Worm (Caenorhabditis elegans): ENCODE measurements around the gene srw-130.
"Not testable (repeated sequence)": the region's sequence is repeated elsewhere in the genome, so short reads cannot be mapped to it uniquely, and the experiment has no call there.

The srw-130 gene

ce11 chrV:3562824-3563223, 14.1 kb upstream of the srw-130 start, which contains the start of gene T24A6.16:
Gene T24A6.16, minus strand, starts transcription at chrV:3562924.
- not testable (repeated sequence) for TF ChIP-seq ztf-29 (GFP tag; IDR thresholded peaks at IDR 0.05); T22C8.4 (GFP tag; IDR thresholded peaks at IDR 0.05); med-1 (GFP tag; optimal IDR thresholded peaks at IDR 0.05; ENCODE audit: insufficient read depth)

- TF ChIP-seq tab-1 (GFP tag; IDR thresholded peaks at IDR 0.05); klf-2 (GFP tag; conservative IDR thresholded peaks at IDR 0.05); cog-1 (tag; optimal IDR thresholded peaks at IDR 0.05): not testable (repeated sequence)
Measured at ce11 chrV:3558744-3559143, 10.0 kb upstream of the srw-130 start, which contains the start of gene T24A6.1. Gene T24A6.1, plus strand, starts transcription at chrV:3559044.

- no peak for TF ChIP-seq tab-1 (GFP tag; IDR thresholded peaks at IDR 0.05)
- no peak for TF ChIP-seq ref-1 (GFP tag; conservative IDR thresholded peaks at IDR 0.05)
- no peak for TF ChIP-seq flt-1 (GFP tag; IDR thresholded peaks at IDR 0.05)
- TF ChIP-seq cog-1 (tag; optimal IDR thresholded peaks at IDR 0.05), result no peak
- TF ChIP-seq med-1 (GFP tag; optimal IDR thresholded peaks at IDR 0.05; ENCODE audit: insufficient read depth), result no peak
- no peak for TF ChIP-seq klf-2 (GFP tag; conservative IDR thresholded peaks at IDR 0.05)
- no peak for TF ChIP-seq ztf-29 (GFP tag; IDR thresholded peaks at IDR 0.05)
- no peak for TF ChIP-seq ztf-23 (GFP tag; IDR thresholded peaks at IDR 0.05)
- TF ChIP-seq T22C8.4 (GFP tag; IDR thresholded peaks at IDR 0.05), result no peak
Measured at ce11 chrV:3557422-3557821, 8.7 kb upstream of the srw-130 start, which contains the start of gene grl-31. Gene grl-31, minus strand, starts transcription at chrV:3557778.

- TF ChIP-seq klf-2 (GFP tag; conservative IDR thresholded peaks at IDR 0.05) (no peak), T22C8.4 (GFP tag; IDR thresholded peaks at IDR 0.05) (no peak), tab-1 (GFP tag; IDR thresholded peaks at IDR 0.05) (no peak), ztf-23 (GFP tag; IDR thresholded peaks at IDR 0.05) (no peak), ztf-29 (GFP tag; IDR thresholded peaks at IDR 0.05) (no peak), flt-1 (GFP tag; IDR thresholded peaks at IDR 0.05) (no peak), med-1 (GFP tag; optimal IDR thresholded peaks at IDR 0.05; ENCODE audit: insufficient read depth) (no peak), cog-1 (tag; optimal IDR thresholded peaks at IDR 0.05) (no peak), ref-1 (GFP tag; conservative IDR thresholded peaks at IDR 0.05) (no peak)
Measured at ce11 chrV:3555986-3556385, 7.3 kb upstream of the srw-130 start, which contains the start of gene grl-30. Gene grl-30, plus strand, starts transcription at chrV:3556286.

DNA sequence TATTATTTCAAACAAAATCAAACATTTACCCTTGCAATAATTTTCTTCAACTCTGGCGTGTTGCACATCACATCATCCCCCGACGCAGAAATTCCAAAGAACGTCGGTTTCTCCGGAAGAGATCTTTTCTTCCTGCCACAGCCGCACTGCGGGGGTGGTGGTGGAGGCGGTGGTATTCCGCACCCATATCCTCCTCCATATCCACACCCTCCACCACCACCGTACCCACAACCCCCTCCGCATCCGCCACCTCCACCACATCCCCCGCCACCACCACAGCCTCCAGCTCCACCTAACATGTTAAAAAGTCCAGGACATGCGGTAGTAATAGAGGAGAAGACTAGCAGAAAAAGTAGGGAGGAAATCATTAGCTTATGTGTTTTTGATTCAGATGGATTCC, 6.2 kb upstream of the srw-130 start, which contains the start of gene grl-29:
TSS of gene grl-29 (minus strand) at position 368 of the 400 bp plus-strand sequence.
- TF ChIP-seq ztf-23 (GFP tag; IDR thresholded peaks at IDR 0.05), result 0 out of 2 replicates have a peak, but pooled peaks have one; percentile 19
- no peak for TF ChIP-seq ref-1 (GFP tag; conservative IDR thresholded peaks at IDR 0.05)

DNA sequence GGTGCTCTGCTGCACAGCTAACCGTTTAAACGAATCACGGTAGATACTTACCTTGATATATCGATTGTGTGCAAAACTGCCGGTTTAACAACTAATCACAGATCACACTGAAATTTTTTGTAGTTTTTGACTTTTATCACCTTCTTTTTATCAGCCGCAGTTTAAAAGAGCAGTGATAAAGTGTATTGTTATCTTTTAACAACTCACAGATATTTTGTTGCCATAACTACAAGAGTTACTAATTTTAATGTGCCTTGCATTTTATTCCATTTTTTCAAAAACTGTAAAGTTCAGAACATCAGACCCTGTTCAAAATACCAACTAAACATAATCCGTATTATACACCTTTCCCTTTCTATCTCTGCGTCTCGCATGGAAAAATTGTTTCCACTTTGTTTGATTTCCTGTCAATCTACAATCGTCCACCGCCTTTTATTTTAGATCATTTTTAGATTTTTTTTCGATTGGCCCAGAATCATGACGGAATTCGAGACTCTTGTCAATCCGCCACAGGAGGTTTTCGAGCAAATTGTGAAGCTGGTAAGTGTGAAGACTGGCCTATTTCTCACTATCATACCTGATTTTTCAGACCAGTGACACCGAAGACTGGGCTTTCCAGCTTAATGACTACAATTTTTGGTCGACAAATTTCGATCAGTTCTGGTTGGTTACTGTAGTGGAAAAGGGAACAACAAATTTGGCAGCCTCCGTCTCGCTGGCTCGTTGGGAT, 4.2 kb upstream of the srw-130 start, which contains the start of gene T24A6.20:
TSS of gene T24A6.20 (plus strand) at position 395 of the 730 bp plus-strand sequence.
- no peak for TF ChIP-seq ztf-29 (GFP tag; IDR thresholded peaks at IDR 0.05)
- no peak for TF ChIP-seq ztf-23 (GFP tag; IDR thresholded peaks at IDR 0.05)
- no peak for TF ChIP-seq cog-1 (tag; optimal IDR thresholded peaks at IDR 0.05)
- TF ChIP-seq tab-1 (GFP tag; IDR thresholded peaks at IDR 0.05), result no peak
- no peak for TF ChIP-seq flt-1 (GFP tag; IDR thresholded peaks at IDR 0.05)
- no peak for TF ChIP-seq ref-1 (GFP tag; conservative IDR thresholded peaks at IDR 0.05)
- TF ChIP-seq T22C8.4 (GFP tag; IDR thresholded peaks at IDR 0.05), result no peak
- no peak for TF ChIP-seq klf-2 (GFP tag; conservative IDR thresholded peaks at IDR 0.05)
- TF ChIP-seq med-1 (GFP tag; optimal IDR thresholded peaks at IDR 0.05; ENCODE audit: insufficient read depth), result no peak

- TF ChIP-seq cog-1 (tag; optimal IDR thresholded peaks at IDR 0.05) (no peak), tab-1 (GFP tag; IDR thresholded peaks at IDR 0.05) (no peak), med-1 (GFP tag; optimal IDR thresholded peaks at IDR 0.05; ENCODE audit: insufficient read depth) (no peak), klf-2 (GFP tag; conservative IDR thresholded peaks at IDR 0.05) (no peak), ztf-29 (GFP tag; IDR thresholded peaks at IDR 0.05) (no peak)
Measured at ce11 chrV:3551765-3552164, 3.1 kb upstream of the srw-130 start, which contains the start of gene grl-28. Gene grl-28, minus strand, starts transcription at chrV:3551865.

- TF ChIP-seq ref-1 (GFP tag; conservative IDR thresholded peaks at IDR 0.05) (no peak), flt-1 (GFP tag; IDR thresholded peaks at IDR 0.05) (no peak), ztf-23 (GFP tag; IDR thresholded peaks at IDR 0.05) (no peak), cog-1 (tag; optimal IDR thresholded peaks at IDR 0.05) (no peak), ztf-29 (GFP tag; IDR thresholded peaks at IDR 0.05) (no peak), T22C8.4 (GFP tag; IDR thresholded peaks at IDR 0.05) (no peak), tab-1 (GFP tag; IDR thresholded peaks at IDR 0.05) (no peak), med-1 (GFP tag; optimal IDR thresholded peaks at IDR 0.05; ENCODE audit: insufficient read depth) (no peak), klf-2 (GFP tag; conservative IDR thresholded peaks at IDR 0.05) (no peak)
Measured at ce11 chrV:3549553-3549952, 855 bp upstream of the srw-130 start, which contains the start of gene sri-21. Gene sri-21, plus strand, starts transcription at chrV:3549853.

- TF ChIP-seq T22C8.4 (GFP tag; IDR thresholded peaks at IDR 0.05), result no peak
- TF ChIP-seq flt-1 (GFP tag; IDR thresholded peaks at IDR 0.05), result no peak
- TF ChIP-seq ref-1 (GFP tag; conservative IDR thresholded peaks at IDR 0.05), result no peak
- TF ChIP-seq klf-2 (GFP tag; conservative IDR thresholded peaks at IDR 0.05), result no peak
- no peak for TF ChIP-seq cog-1 (tag; optimal IDR thresholded peaks at IDR 0.05)
- TF ChIP-seq med-1 (GFP tag; optimal IDR thresholded peaks at IDR 0.05; ENCODE audit: insufficient read depth), result no peak
- TF ChIP-seq ztf-29 (GFP tag; IDR thresholded peaks at IDR 0.05), result no peak
- no peak for TF ChIP-seq ztf-23 (GFP tag; IDR thresholded peaks at IDR 0.05)
- no peak for TF ChIP-seq tab-1 (GFP tag; IDR thresholded peaks at IDR 0.05)
Measured at ce11 chrV:3546517-3546916, 2.2 kb downstream of the srw-130 start, which contains the start of gene srbc-68. Gene srbc-68, minus strand, starts transcription at chrV:3546617.

- TF ChIP-seq ztf-23 (GFP tag; IDR thresholded peaks at IDR 0.05) (no peak), flt-1 (GFP tag; IDR thresholded peaks at IDR 0.05) (no peak), klf-2 (GFP tag; conservative IDR thresholded peaks at IDR 0.05) (no peak), ztf-29 (GFP tag; IDR thresholded peaks at IDR 0.05) (no peak), T22C8.4 (GFP tag; IDR thresholded peaks at IDR 0.05) (no peak), cog-1 (tag; optimal IDR thresholded peaks at IDR 0.05) (no peak), ref-1 (GFP tag; conservative IDR thresholded peaks at IDR 0.05) (no peak)
Measured at ce11 chrV:3543344-3543743, 5.4 kb downstream of the srw-130 start, which contains the start of gene nhr-222. Gene nhr-222, minus strand, starts transcription at chrV:3543444.

Measured in whole organism, midembryonic.